Fruit fly (Drosophila melanogaster) S2 (cell line): ENCODE results near the gene ohgt.

Source experiments
- CG8478 ChIP-seq: fragments of >200 bp; optimal IDR thresholded peaks from 2 replicates; lab custom pipeline; 2018
- CTCF ChIP-seq, 2 experiments: fragments of >200 bp; optimal IDR thresholded peaks; 2 replicates each; lab custom pipeline; 2018

DNA sequence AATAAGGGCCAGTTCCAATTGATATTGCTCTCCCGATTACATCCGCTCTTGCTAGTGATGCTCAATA is 391 bp upstream of the ohgt start, which contains the start of gene CG12811:
- TF ChIP-seq CG8478 (lab: Kevin White, UChicago) (no peak), CTCF (optimal IDR thresholded peaks at IDR 0.05; lab: Kevin White, UChicago) (no peak)
